Fruit fly (Drosophila melanogaster) Kc167 (cell line): ENCODE results near the gene ebd1.

Experiments
- Sin3A ChIP-seq: fragments of >200 bp; optimal IDR thresholded peaks from 2 replicates; lab custom pipeline; 2018; ENCODE audit warnings: missing external identifiers
- h ChIP-seq: fragments of >200 bp; optimal IDR thresholded peaks from 3 replicates; lab custom pipeline; 2018; ENCODE audit warnings: missing external identifiers
- insv ChIP-seq: fragments of >200 bp; optimal IDR thresholded peaks from 3 replicates; lab custom pipeline; 2018; ENCODE audit warnings: missing external identifiers
- psq ChIP-seq: fragments of >200 bp; optimal IDR thresholded peaks from 2 replicates; lab custom pipeline; 2017; ENCODE audit warnings: missing external identifiers
- ttk ChIP-seq: sonication (Bioruptor generic); optimal IDR thresholded peaks from 2 replicates; lab custom pipeline; 2017; ENCODE audit warnings: missing external identifiers

DNA sequence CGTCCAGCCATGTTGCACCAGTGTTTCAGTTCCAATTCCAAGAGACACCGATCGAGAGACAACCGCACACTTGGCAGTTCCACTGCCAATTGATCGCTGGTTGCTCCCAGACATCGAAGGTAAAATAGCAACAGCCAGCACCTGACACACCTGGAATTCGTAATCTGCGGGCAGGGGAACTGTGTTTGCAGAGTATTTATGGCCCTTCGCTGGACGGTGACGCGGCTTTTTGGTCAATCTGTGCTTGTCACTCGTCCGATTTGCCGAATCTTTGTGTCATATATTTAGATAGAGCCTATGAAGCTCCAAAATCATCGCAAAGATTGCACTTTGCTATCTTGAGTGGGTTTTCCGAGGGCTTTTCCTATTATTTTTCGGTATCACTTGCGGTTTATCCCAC is 2.5 kb upstream of the ebd1 start, which contains the start of gene hiro:
- no peak for TF ChIP-seq psq (lab: Kevin White, UChicago)
- no peak for TF ChIP-seq Sin3A (lab: Kevin White, UChicago)
- no peak for TF ChIP-seq h (lab: Kevin White, UChicago)
- no peak for TF ChIP-seq ttk (lab: Kevin White, UChicago)
- TF ChIP-seq insv (lab: Kevin White, UChicago): no peak
